Worm (Caenorhabditis elegans): ENCODE results near the gene srm-4.

DNA sequence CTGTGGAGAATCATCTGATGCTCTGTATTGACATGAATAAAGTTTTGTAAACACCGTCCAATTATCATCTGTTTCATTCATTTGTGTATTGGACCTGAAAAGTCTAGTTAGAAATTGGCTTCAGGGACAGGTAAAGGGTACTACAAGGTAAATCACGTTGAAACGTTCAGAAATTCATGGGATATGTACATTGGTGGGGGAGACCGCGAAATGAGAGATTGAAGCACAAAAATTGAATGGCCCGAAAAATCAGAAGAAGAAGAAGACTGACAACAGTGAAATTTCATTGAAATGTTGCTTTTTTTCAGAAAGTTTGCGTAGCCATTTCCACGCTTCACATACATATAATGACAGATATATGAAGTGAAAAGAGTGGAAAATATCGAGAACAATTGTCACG, 45.8 kb downstream of the srm-4 start, which contains the start of gene npr-43:
- TF ChIP-seq mdl-1 (tag; optimal IDR thresholded peaks at IDR 0.05) (no peak), ztf-11 (tag; optimal IDR thresholded peaks at IDR 0.05) (no peak), ama-1 (optimal IDR thresholded peaks at IDR 0.05) (no peak), lin-39 (tag; optimal IDR thresholded peaks at IDR 0.05) (no peak)

Measured in whole organism, L2 larva.